Worm (Caenorhabditis elegans) whole organism, L4/young adult: ENCODE measurements around the gene F52H2.1.

Experiments
- W03F9.2 ChIP-seq: fragments of 150-350 bp; optimal IDR thresholded peaks from 2 replicates; lab custom pipeline; 2014; ENCODE audit warnings: missing biosample characterization, missing genetic modification characterization
- dao-5 ChIP-seq: sonication (generic microtip); optimal IDR thresholded peaks from 2 replicates; lab custom pipeline; 2016; ENCODE audit warnings: missing genotype, missing genetic modification characterization, moderate library complexity, missing compliant biosample characterization
- him-1 ChIP-seq: sonication (generic microtip); optimal IDR thresholded peaks from 2 replicates; lab custom pipeline; 2016; ENCODE audit warnings: missing genotype, missing genetic modification reagents, missing genetic modification characterization, missing compliant biosample characterization

DNA sequence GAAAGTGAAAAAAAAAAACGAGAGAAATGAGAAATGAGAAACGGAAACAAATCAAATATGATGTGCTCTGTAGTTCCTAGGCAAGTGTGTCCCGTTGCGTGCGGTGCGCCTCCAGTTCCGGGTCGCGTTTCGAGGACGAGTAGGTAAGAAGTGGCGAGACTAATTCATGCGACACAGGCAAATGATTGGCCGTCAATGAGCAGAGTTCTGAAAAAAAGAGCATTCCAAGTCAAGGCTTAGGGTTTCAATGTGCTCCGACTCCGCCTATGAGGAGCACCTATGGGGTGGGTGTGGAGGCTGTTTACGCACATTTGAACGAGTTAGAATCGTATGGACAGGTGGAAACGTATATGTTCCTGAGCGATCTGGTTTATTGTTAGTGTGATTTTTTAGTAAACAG is 29.5 kb upstream of the F52H2.1 start:
- TF ChIP-seq him-1 (tag; lab: Kevin White, UChicago), result no peak
- TF ChIP-seq dao-5 (tag; lab: Kevin White, UChicago), result no peak
- TF ChIP-seq W03F9.2, result no peak
